Worm (Caenorhabditis elegans): ENCODE results near the gene F41B4.2.

F41B4.2 gene

ce11 chrX:6806463-6806862, 28.6 kb downstream of the F41B4.2 start, which contains the start of gene atg-2:
atg-2 (plus strand) TSS chrX:6806763.
- TF ChIP-seq dsc-1 (tag; optimal IDR thresholded peaks at IDR 0.05), result no peak
- no peak for TF ChIP-seq efl-1 (optimal IDR thresholded peaks at IDR 0.05)
- TF ChIP-seq efl-1 (GFP tag; optimal IDR thresholded peaks at IDR 0.05 in 1 of 2), result peak in 1 of 2 experiments; percentile 77
- no peak for TF ChIP-seq ceh-90 (tag; optimal IDR thresholded peaks at IDR 0.05)
- TF ChIP-seq jun-1 (tag; optimal IDR thresholded peaks at IDR 0.05), result no peak

- no peak for TF ChIP-seq ces-1 (GFP tag; optimal IDR thresholded peaks at IDR 0.05)
- no peak for TF ChIP-seq blmp-1 (tag; optimal IDR thresholded peaks at IDR 0.05)
- no peak for TF ChIP-seq F16B12.6 (tag; optimal IDR thresholded peaks at IDR 0.05)
- no peak for TF ChIP-seq elt-2 (tag; optimal IDR thresholded peaks at IDR 0.05)
- peak; percentile 73 for TF ChIP-seq dsc-1 (tag; optimal IDR thresholded peaks at IDR 0.05)
- peak; percentile 7 for TF ChIP-seq nhr-47 (tag; optimal IDR thresholded peaks at IDR 0.05)
Measured at ce11 chrX:6805427-6805826, 29.6 kb downstream of the F41B4.2 start.

- TF ChIP-seq hpl-2 (GFP tag; optimal IDR thresholded peaks at IDR 0.05) (no peak), snu-23 (GFP tag; optimal IDR thresholded peaks at IDR 0.05) (peak; percentile 73), fos-1 (tag; optimal IDR thresholded peaks at IDR 0.05) (no peak), ceh-88 (GFP tag; IDR thresholded peaks at IDR 0.05) (no peak), jun-1 (tag; optimal IDR thresholded peaks at IDR 0.05) (peak; percentile 18), elt-3 (tag; optimal IDR thresholded peaks at IDR 0.05) (peak in 1 of 6 experiments; percentile 23), isw-1 (GFP tag; IDR thresholded peaks at IDR 0.05) (peak; percentile 32; the same call in 1 of the 2 replicates), nhr-90 (tag; optimal IDR thresholded peaks at IDR 0.05; ENCODE audit: poor library complexity) (peak; percentile 53), zip-4 (GFP tag; optimal IDR thresholded peaks at IDR 0.05) (no peak), mep-1 (tag; optimal IDR thresholded peaks at IDR 0.05) (peak; percentile 56), grh-1 (GFP tag; IDR thresholded peaks at IDR 0.05) (peak; percentile 58), skn-1 (tag; optimal IDR thresholded peaks at IDR 0.05) (peak; percentile 83), nhr-11 (tag; optimal IDR thresholded peaks at IDR 0.05) (peak; percentile 15), C16A3.4 (tag; optimal IDR thresholded peaks at IDR 0.05) (peak; percentile 49), nhr-28 (tag; optimal IDR thresholded peaks at IDR 0.05) (no peak), rnt-1 (tag; optimal IDR thresholded peaks at IDR 0.05) (peak; percentile 61), Y116A8C.19 (tag; optimal IDR thresholded peaks at IDR 0.05; ENCODE audit: borderline replicate concordance) (no peak), dpl-1 (GFP tag; optimal IDR thresholded peaks at IDR 0.05) (peak; percentile 92 to 94 (median 92)), ceh-82 (tag; optimal IDR thresholded peaks at IDR 0.05) (peak; percentile 6 to 48 (median 28)), nhr-20 (tag; optimal IDR thresholded peaks at IDR 0.05) (peak; percentile 67), nhr-85 (tag) (peak; percentile 75), efl-1 (optimal IDR thresholded peaks at IDR 0.05) (peak; percentile 56 to 94), efl-1 (GFP tag; optimal IDR thresholded peaks at IDR 0.05 in 1 of 2) (peak; percentile 94 to 99), unc-130 (tag; optimal IDR thresholded peaks at IDR 0.05) (peak; percentile 14), lin-15B (tag; optimal IDR thresholded peaks at IDR 0.05) (peak; percentile 12), pax-3 (tag; optimal IDR thresholded peaks at IDR 0.05) (no peak), nhr-19 (GFP tag; conservative IDR thresholded peaks at IDR 0.05) (peak; percentile 59), nhr-71 (tag; optimal IDR thresholded peaks at IDR 0.05) (peak; percentile 83), nhr-77 (tag; optimal IDR thresholded peaks at IDR 0.05) (peak; percentile 10), zag-1 (tag; optimal IDR thresholded peaks at IDR 0.05) (no peak), irx-1 (tag; optimal IDR thresholded peaks at IDR 0.05) (peak; percentile 17), lin-14 (GFP tag; optimal IDR thresholded peaks at IDR 0.05) (peak; percentile 72), dsc-1 (tag; optimal IDR thresholded peaks at IDR 0.05) (peak; percentile 10), mef-2 (tag; optimal IDR thresholded peaks at IDR 0.05) (no peak), unc-62 (GFP tag; optimal IDR thresholded peaks at IDR 0.05) (no peak), swsn-7 (tag; optimal IDR thresholded peaks at IDR 0.05) (peak; percentile 54), nhr-47 (tag; optimal IDR thresholded peaks at IDR 0.05) (peak; percentile 59), lsy-2 (tag; optimal IDR thresholded peaks at IDR 0.05) (peak; percentile 47 to 72), egl-13 (tag; optimal IDR thresholded peaks at IDR 0.05) (no peak), lin-39 (tag; optimal IDR thresholded peaks at IDR 0.05) (peak; percentile 46), elt-2 (tag; optimal IDR thresholded peaks at IDR 0.05) (peak; percentile 75), lin-13 (GFP tag; optimal IDR thresholded peaks at IDR 0.05) (peak; percentile 42), mdl-1 (tag; optimal IDR thresholded peaks at IDR 0.05) (peak in 1 of 2 experiments; percentile 71), alr-1 (tag; optimal IDR thresholded peaks at IDR 0.05; ENCODE audit: borderline replicate concordance) (no peak)
Measured at ce11 chrX:6804857-6805256, 30.2 kb downstream of the F41B4.2 start.

Measured in whole organism, L1 larva.